Worm (Caenorhabditis elegans): ENCODE results near the gene attf-3.
A peak's percentile ranks its signal among the peaks of the same experiment; 100 is the strongest.

The attf-3 gene

ce11 chrIII:130650-131049 lies 44.5 kb upstream of the attf-3 start, which contains the start of the genes nhr-280 and C29F9.2:
nhr-280 (minus strand) TSS chrIII:130750.
C29F9.2 (plus strand) TSS chrIII:130947.
- no peak for TF ChIP-seq jun-1 (tag; optimal IDR thresholded peaks at IDR 0.05)
- no peak for TF ChIP-seq hif-1 (tag; optimal IDR thresholded peaks at IDR 0.05)
- TF ChIP-seq ZK546.5 (tag; optimal IDR thresholded peaks at IDR 0.05), result no peak
- TF ChIP-seq mes-2 (tag; optimal IDR thresholded peaks at IDR 0.05; ENCODE audit: poor library complexity, severe bottlenecking), result no peak
- no peak for TF ChIP-seq rbr-2 (tag; optimal IDR thresholded peaks at IDR 0.05)
- TF ChIP-seq egl-27 (tag; optimal IDR thresholded peaks at IDR 0.05), result no peak
- TF ChIP-seq hlh-11 (tag; optimal IDR thresholded peaks at IDR 0.05), result peak; percentile 13
- peak; percentile 40 for TF ChIP-seq dve-1 (tag; optimal IDR thresholded peaks at IDR 0.05; ENCODE audit: insufficient read depth)
- no peak for TF ChIP-seq daf-16 (GFP tag; optimal IDR thresholded peaks at IDR 0.05)
- peak; percentile 78 for TF ChIP-seq daf-16 (tag; optimal IDR thresholded peaks at IDR 0.05)
- TF ChIP-seq ces-1 (GFP tag; optimal IDR thresholded peaks at IDR 0.05), result no peak
- no peak for TF ChIP-seq nhr-76 (tag; optimal IDR thresholded peaks at IDR 0.05)
- no peak for TF ChIP-seq F44E2.7 (GFP tag; IDR thresholded peaks at IDR 0.05)
- TF ChIP-seq pqm-1 (tag; optimal IDR thresholded peaks at IDR 0.05), result peak; percentile 10
- no peak for TF ChIP-seq lin-38 (GFP tag; IDR thresholded peaks at IDR 0.05)
- TF ChIP-seq set-16 (GFP tag; IDR thresholded peaks at IDR 0.05), result no peak
- no peak for TF ChIP-seq R02D3.7 (tag; optimal IDR thresholded peaks at IDR 0.05)
- no peak for TF ChIP-seq lin-13 (GFP tag; optimal IDR thresholded peaks at IDR 0.05)
- TF ChIP-seq ceh-20 (GFP tag; IDR thresholded peaks at IDR 0.05), result no peak
- TF ChIP-seq mxl-2 (GFP tag; conservative IDR thresholded peaks at IDR 0.05), result no peak
- TF ChIP-seq spr-3 (GFP tag; optimal IDR thresholded peaks at IDR 0.05), result no peak
- TF ChIP-seq Y5F2A.4 (GFP tag; optimal IDR thresholded peaks at IDR 0.05), result no peak
- TF ChIP-seq nhr-42 (GFP tag; IDR thresholded peaks at IDR 0.05), result no peak

- TF ChIP-seq lir-3 (tag; optimal IDR thresholded peaks at IDR 0.05) (no peak), daf-8 (GFP tag; IDR thresholded peaks at IDR 0.05) (no peak), rbr-2 (tag; optimal IDR thresholded peaks at IDR 0.05) (no peak), hif-1 (tag; optimal IDR thresholded peaks at IDR 0.05) (no peak), ZK546.5 (tag; optimal IDR thresholded peaks at IDR 0.05) (no peak), nhr-102 (tag; optimal IDR thresholded peaks at IDR 0.05) (no peak), Y75B8A.6 (GFP tag; IDR thresholded peaks at IDR 0.05) (no peak), vab-7 (GFP tag; IDR thresholded peaks at IDR 0.05) (no peak), ceh-28 (tag; optimal IDR thresholded peaks at IDR 0.05) (no peak), dve-1 (tag; optimal IDR thresholded peaks at IDR 0.05; ENCODE audit: insufficient read depth) (no peak), nhr-10 (tag; optimal IDR thresholded peaks at IDR 0.05) (no peak), dmd-8 (GFP tag; IDR thresholded peaks at IDR 0.05) (no peak), zip-2 (tag; optimal IDR thresholded peaks at IDR 0.05) (no peak), lsy-2 (tag; optimal IDR thresholded peaks at IDR 0.05) (no peak), zip-11 (GFP tag; IDR thresholded peaks at IDR 0.05) (no peak), F49E8.2 (tag; optimal IDR thresholded peaks at IDR 0.05; ENCODE audit: borderline replicate concordance) (no peak)
Measured at ce11 chrIII:124478-124877, 38.3 kb upstream of the attf-3 start, which contains the start of gene pals-23. pals-23 (plus strand) TSS chrIII:124778.

- 0 out of 2 replicates have a peak, but pooled peaks have one; percentile 23 for TF ChIP-seq egl-43 (GFP tag; IDR thresholded peaks at IDR 0.05)
- peak; percentile 82 for TF ChIP-seq set-16 (GFP tag; IDR thresholded peaks at IDR 0.05)
Measured at ce11 chrIII:121983-122449, 35.8 kb upstream of the attf-3 start, which contains the start of gene C29F9.12. C29F9.12 (minus strand) TSS chrIII:122033.

ce11 chrIII:120199-120598 lies 34.0 kb upstream of the attf-3 start, which contains the start of gene pals-24:
pals-24 (plus strand) TSS chrIII:120435.
- TF ChIP-seq snpc-1.2 (GFP tag; IDR thresholded peaks at IDR 0.05), result no peak
- peak; percentile 61 for TF ChIP-seq dve-1 (tag; optimal IDR thresholded peaks at IDR 0.05; ENCODE audit: insufficient read depth)
- peak; percentile 55; the same call in 1 of the 2 replicates for TF ChIP-seq php-3 (GFP tag; IDR thresholded peaks at IDR 0.05)
- TF ChIP-seq aha-1 (tag), result peak; percentile 62
- peak; percentile 3 for TF ChIP-seq mxl-3 (GFP tag; optimal IDR thresholded peaks at IDR 0.05)
- TF ChIP-seq pqm-1 (tag; optimal IDR thresholded peaks at IDR 0.05), result peak; percentile 94
- peak; percentile 46 for TF ChIP-seq zip-2 (tag; optimal IDR thresholded peaks at IDR 0.05)
- no peak for TF ChIP-seq daf-16 (GFP tag; optimal IDR thresholded peaks at IDR 0.05)
- TF ChIP-seq daf-16 (tag; optimal IDR thresholded peaks at IDR 0.05), result peak; percentile 98
- TF ChIP-seq hlh-11 (tag; optimal IDR thresholded peaks at IDR 0.05), result peak; percentile 74
- TF ChIP-seq nhr-28 (tag; optimal IDR thresholded peaks at IDR 0.05), result peak; percentile 86
- no peak for TF ChIP-seq nhr-111 (GFP tag; optimal IDR thresholded peaks at IDR 0.05)
- peak; percentile 59 for TF ChIP-seq dmd-6 (GFP tag; IDR thresholded peaks at IDR 0.05)
- no peak for TF ChIP-seq lir-3 (tag; optimal IDR thresholded peaks at IDR 0.05)

All from whole organism, L4 larva.